Worm (Caenorhabditis elegans): Measurements from ENCODE around the gene rmif-2.
"Not testable (repeated sequence)": the region's sequence is repeated elsewhere in the genome, so short reads cannot be mapped to it uniquely, and the experiment has no call there.

The rmif-2 gene

ce11 chrIV:1182292-1182691 is at the start of gene rmif-2:
TSS of gene rmif-2 (plus strand) at chrIV:1182592.
- not testable (repeated sequence) for TF ChIP-seq fkh-8 (tag; optimal IDR thresholded peaks at IDR 0.05); sup-37 (GFP tag; optimal IDR thresholded peaks at IDR 0.05); lin-39 (tag; optimal IDR thresholded peaks at IDR 0.05)

ce11 chrIV:1136658-1137057 is 45.7 kb upstream of the rmif-2 start, which contains the start of gene C44B12.6:
TSS of gene C44B12.6 (minus strand) at chrIV:1136758.
- no peak for TF ChIP-seq nhr-19 (GFP tag; conservative IDR thresholded peaks at IDR 0.05)
- no peak for TF ChIP-seq xbp-1 (tag; optimal IDR thresholded peaks at IDR 0.05)
- TF ChIP-seq skn-1 (tag; optimal IDR thresholded peaks at IDR 0.05), result no peak
- TF ChIP-seq ceh-82 (tag; optimal IDR thresholded peaks at IDR 0.05), result no peak
- TF ChIP-seq fkh-10 (GFP tag; optimal IDR thresholded peaks at IDR 0.05), result no peak
- no peak for TF ChIP-seq blmp-1 (tag; optimal IDR thresholded peaks at IDR 0.05)

- TF ChIP-seq mef-2 (tag; optimal IDR thresholded peaks at IDR 0.05) (no peak), mab-9 (GFP tag; IDR thresholded peaks at IDR 0.05) (no peak), unc-98 (GFP tag; IDR thresholded peaks at IDR 0.05) (no peak), elt-2 (tag; optimal IDR thresholded peaks at IDR 0.05) (peak; percentile 84), swsn-7 (tag; optimal IDR thresholded peaks at IDR 0.05) (no peak), nhr-85 (tag) (peak; percentile 11), efl-1 (optimal IDR thresholded peaks at IDR 0.05) (no peak), efl-1 (GFP tag; optimal IDR thresholded peaks at IDR 0.05 in 1 of 2) (peak in 1 of 2 experiments; percentile 69), ceh-63 (GFP tag; optimal IDR thresholded peaks at IDR 0.05) (no peak), nhr-20 (tag; optimal IDR thresholded peaks at IDR 0.05) (no peak), tlp-1 (tag; optimal IDR thresholded peaks at IDR 0.05) (peak; percentile 57)
Measured at ce11 chrIV:1147594-1147993, 34.8 kb upstream of the rmif-2 start.

ce11 chrIV:1148425-1149151 is 33.8 kb upstream of the rmif-2 start:
- TF ChIP-seq nhr-85 (tag), result peak; percentile 56
- TF ChIP-seq elt-3 (tag; optimal IDR thresholded peaks at IDR 0.05), result peak in 1 of 6 experiments; percentile 10
- peak; percentile 56 for TF ChIP-seq elt-2 (tag; optimal IDR thresholded peaks at IDR 0.05)
- peak; percentile 31 for TF ChIP-seq pqm-1 (tag; optimal IDR thresholded peaks at IDR 0.05)
- no peak for TF ChIP-seq nhr-237 (tag; optimal IDR thresholded peaks at IDR 0.05)
- TF ChIP-seq efl-1 (optimal IDR thresholded peaks at IDR 0.05), result no peak
- TF ChIP-seq efl-1 (GFP tag; optimal IDR thresholded peaks at IDR 0.05 in 1 of 2), result peak in 1 of 2 experiments; percentile 41

ce11 chrIV:1155206-1155605 is 27.2 kb upstream of the rmif-2 start:
- peak; percentile 15 for TF ChIP-seq blmp-1 (tag; optimal IDR thresholded peaks at IDR 0.05)
- peak; percentile 75 for TF ChIP-seq grh-1 (GFP tag; IDR thresholded peaks at IDR 0.05)
- TF ChIP-seq pag-3 (tag; optimal IDR thresholded peaks at IDR 0.05; ENCODE audit: borderline replicate concordance, insufficient read depth), result no peak
- TF ChIP-seq swsn-7 (tag; optimal IDR thresholded peaks at IDR 0.05), result no peak
- no peak for TF ChIP-seq ztf-4 (tag; optimal IDR thresholded peaks at IDR 0.05)
- TF ChIP-seq sup-37 (GFP tag; optimal IDR thresholded peaks at IDR 0.05), result no peak
- TF ChIP-seq nhr-85 (tag), result peak; percentile 94
- no peak for TF ChIP-seq tlp-1 (tag; optimal IDR thresholded peaks at IDR 0.05)
- no peak for TF ChIP-seq lin-39 (tag; optimal IDR thresholded peaks at IDR 0.05)
- TF ChIP-seq snu-23 (GFP tag; optimal IDR thresholded peaks at IDR 0.05), result peak; percentile 16
- TF ChIP-seq elt-3 (tag; optimal IDR thresholded peaks at IDR 0.05), result peak in 1 of 6 experiments; percentile 52

ce11 chrIV:1157928-1158327 is 24.5 kb upstream of the rmif-2 start, which contains the start of gene C50A2.3:
TSS of gene C50A2.3 (minus strand) at chrIV:1158028.
- TF ChIP-seq lin-14 (GFP tag; optimal IDR thresholded peaks at IDR 0.05) (no peak), nhr-237 (tag; optimal IDR thresholded peaks at IDR 0.05) (no peak), C34B4.2 (tag; optimal IDR thresholded peaks at IDR 0.05) (no peak), vab-15 (tag; optimal IDR thresholded peaks at IDR 0.05) (no peak), ceh-82 (tag; optimal IDR thresholded peaks at IDR 0.05) (no peak), nhr-11 (tag; optimal IDR thresholded peaks at IDR 0.05) (no peak), ztf-11 (tag; optimal IDR thresholded peaks at IDR 0.05) (no peak), ces-1 (GFP tag; optimal IDR thresholded peaks at IDR 0.05) (no peak), lsy-2 (tag; optimal IDR thresholded peaks at IDR 0.05) (no peak)
